Worm (Caenorhabditis elegans) whole organism, dauer: Measurements from ENCODE around the gene rbm-34.

ENCODE experiments used
- unc-62 ChIP-seq: sonication (generic microtip); optimal IDR thresholded peaks from 2 replicates; lab custom pipeline; 2017; ENCODE audit warnings: missing biosample characterization, missing genetic modification reagents, missing genetic modification characterization

The rbm-34 gene

ce11 chrIV:12110339-12110738 is 25.1 kb downstream of the rbm-34 start, which contains the start of gene col-129:
TSS of gene col-129 (minus strand) at chrIV:12110439.
- no peak for TF ChIP-seq unc-62 (GFP tag; lab: Kevin White, UChicago)

ce11 chrIV:12111477-12111876 is 26.3 kb downstream of the rbm-34 start, which contains the start of gene dlc-2:
TSS of gene dlc-2 (minus strand) at chrIV:12111577.
- no peak for TF ChIP-seq unc-62 (GFP tag; lab: Kevin White, UChicago)

ce11 chrIV:12113056-12113455 is 27.8 kb downstream of the rbm-34 start:
- no peak for TF ChIP-seq unc-62 (GFP tag; lab: Kevin White, UChicago)

ce11 chrIV:12114498-12114897 is 29.3 kb downstream of the rbm-34 start:
- no peak for TF ChIP-seq unc-62 (GFP tag; lab: Kevin White, UChicago)

- no peak for TF ChIP-seq unc-62 (GFP tag; lab: Kevin White, UChicago)
These were observed 35.3 kb downstream of the rbm-34 start for ce11 chrIV:12120536-12120935.

- TF ChIP-seq unc-62 (GFP tag; lab: Kevin White, UChicago): no peak
These were observed 35.9 kb downstream of the rbm-34 start, which contains the start of the genes ddb-1 and M18.6 for ce11 chrIV:12121076-12121475. TSS of gene ddb-1 (minus strand) at chrIV:12121165. TSS of gene M18.6 (plus strand) at chrIV:12121310.

- no peak for TF ChIP-seq unc-62 (GFP tag; lab: Kevin White, UChicago)
These were observed 37.8 kb downstream of the rbm-34 start, which contains the start of gene aly-3 for ce11 chrIV:12122874-12123664. TSS of gene aly-3 (plus strand) at chrIV:12123282.

- TF ChIP-seq unc-62 (GFP tag; lab: Kevin White, UChicago): no peak
These were observed 39.3 kb downstream of the rbm-34 start, which contains the start of gene dhhc-6 for ce11 chrIV:12124314-12125084. TSS of gene dhhc-6 (plus strand) at chrIV:12124952.

- no peak for TF ChIP-seq unc-62 (GFP tag; lab: Kevin White, UChicago)
These were observed 41.7 kb downstream of the rbm-34 start for ce11 chrIV:12126740-12127472.

- TF ChIP-seq unc-62 (GFP tag; lab: Kevin White, UChicago): no peak
These were observed 42.6 kb downstream of the rbm-34 start for ce11 chrIV:12127838-12128237.

ce11 chrIV:12128708-12129107 is 43.5 kb downstream of the rbm-34 start:
- no peak for TF ChIP-seq unc-62 (GFP tag; lab: Kevin White, UChicago)

ce11 chrIV:12129204-12129603 is 44.0 kb downstream of the rbm-34 start, which contains the start of gene lin-24:
TSS of gene lin-24 (plus strand) at chrIV:12129504.
- no peak for TF ChIP-seq unc-62 (GFP tag; lab: Kevin White, UChicago)

- TF ChIP-seq unc-62 (GFP tag; lab: Kevin White, UChicago): no peak
These were observed 46.3 kb downstream of the rbm-34 start for ce11 chrIV:12131308-12132072.

- no peak for TF ChIP-seq unc-62 (GFP tag; lab: Kevin White, UChicago)
These were observed 48.6 kb downstream of the rbm-34 start for ce11 chrIV:12133776-12134175.

- TF ChIP-seq unc-62 (GFP tag; lab: Kevin White, UChicago): no peak
These were observed 49.8 kb downstream of the rbm-34 start for ce11 chrIV:12134991-12135390.
